Fruit fly (Drosophila melanogaster): Measurements from ENCODE around the gene CG5274.

The CG5274 gene

dm6 chr3L:20471499-20472313 is 44.2 kb upstream of the CG5274 start (continued):
- peak; percentile 42 for TF ChIP-seq maf-S (GFP tag; optimal IDR thresholded peaks at IDR 0.05)
- TF ChIP-seq CG11696 (GFP tag; IDR thresholded peaks at IDR 0.05): 0 out of 2 replicates have a peak, but pooled peaks have one; percentile 56
- TF ChIP-seq CG3838 (GFP tag; optimal IDR thresholded peaks at IDR 0.05): peak; percentile 13
- TF ChIP-seq Opbp (GFP tag; IDR thresholded peaks at IDR 0.05; ENCODE audit: partially characterized antibody): no peak
- peak; percentile 43 for TF ChIP-seq CG17385 (GFP tag; optimal IDR thresholded peaks at IDR 0.05)
- peak; percentile 50 for TF ChIP-seq ERR (GFP tag; optimal IDR thresholded peaks at IDR 0.05)
- no peak for TF ChIP-seq Oaz (GFP tag; IDR thresholded peaks at IDR 0.05)
- 0 out of 3 replicates have a peak, but pooled peaks have one; percentile 38 for TF ChIP-seq so (GFP tag; IDR thresholded peaks at IDR 0.05)
- peak; percentile 73 for TF ChIP-seq CG1529 (GFP tag; optimal IDR thresholded peaks at IDR 0.05)
- peak; percentile 50 for TF ChIP-seq Mad (GFP tag; optimal IDR thresholded peaks at IDR 0.05)
- TF ChIP-seq CG13123 (GFP tag; optimal IDR thresholded peaks at IDR 0.05): peak; percentile 65
- TF ChIP-seq Xrp1 (GFP tag; IDR thresholded peaks at IDR 0.05): peak; percentile 57
- peak; percentile 14 for TF ChIP-seq CG7839 (tag; optimal IDR thresholded peaks at IDR 0.05)
- TF ChIP-seq gsb (GFP tag; IDR thresholded peaks at IDR 0.05): no peak
- TF ChIP-seq CG10321 (GFP tag; IDR thresholded peaks at IDR 0.05): 0 out of 2 replicates have a peak, but pooled peaks have one; percentile 14
- TF ChIP-seq CG6272 (GFP tag; IDR thresholded peaks at IDR 0.05): no peak
- no peak for TF ChIP-seq lov (optimal IDR thresholded peaks at IDR 0.05)
- TF ChIP-seq lov (GFP tag; IDR thresholded peaks at IDR 0.05): no peak
- TF ChIP-seq zen (tag; optimal IDR thresholded peaks at IDR 0.05): peak; percentile 25
- TF ChIP-seq Doc3 (GFP tag; IDR thresholded peaks at IDR 0.05; ENCODE audit: partially characterized antibody): no peak
- peak; percentile 61 for TF ChIP-seq Side (GFP tag; optimal IDR thresholded peaks at IDR 0.05)
- TF ChIP-seq CG7556 (GFP tag; optimal IDR thresholded peaks at IDR 0.05): peak; percentile 44
- TF ChIP-seq CG15696 (tag; optimal IDR thresholded peaks at IDR 0.05): peak; percentile 71
- TF ChIP-seq bcd (GFP tag; optimal IDR thresholded peaks at IDR 0.05): peak; percentile 41
- peak; percentile 85 for TF ChIP-seq CG1603 (tag; optimal IDR thresholded peaks at IDR 0.05)
- no peak for TF ChIP-seq CG11456 (GFP tag; IDR thresholded peaks at IDR 0.05)
- no peak for TF ChIP-seq dati (GFP tag; IDR thresholded peaks at IDR 0.05)
- no peak for TF ChIP-seq CG2129 (GFP tag; IDR thresholded peaks at IDR 0.05; ENCODE audit: partially characterized antibody)
- TF ChIP-seq CG2120 (GFP tag; optimal IDR thresholded peaks at IDR 0.05): peak; percentile 31
- peak; percentile 23 for TF ChIP-seq repo (GFP tag; optimal IDR thresholded peaks at IDR 0.05)
- no peak for TF ChIP-seq CG17612 (GFP tag; IDR thresholded peaks at IDR 0.05)
- TF ChIP-seq Adf1 (GFP tag; IDR thresholded peaks at IDR 0.05): no peak
- peak; percentile 81 for TF ChIP-seq bab2 (GFP tag; optimal IDR thresholded peaks at IDR 0.05)
- no peak for TF ChIP-seq amos (GFP tag; IDR thresholded peaks at IDR 0.05; ENCODE audit: partially characterized antibody)
- TF ChIP-seq C15 (GFP tag; IDR thresholded peaks at IDR 0.05): no peak
- TF ChIP-seq Myb (GFP tag; optimal IDR thresholded peaks at IDR 0.05): peak; percentile 35
- peak; percentile 79 for TF ChIP-seq CG2875 (GFP tag; optimal IDR thresholded peaks at IDR 0.05)
- no peak for TF ChIP-seq HmgD (GFP tag; optimal IDR thresholded peaks at IDR 0.05)
- TF ChIP-seq sens-2 (GFP tag; IDR thresholded peaks at IDR 0.05): no peak
- no peak for TF ChIP-seq yki (optimal IDR thresholded peaks at IDR 0.05)
- peak; percentile 62 for TF ChIP-seq CG9727 (GFP tag; optimal IDR thresholded peaks at IDR 0.05)
- peak; percentile 55 for TF ChIP-seq CG6854 (GFP tag; optimal IDR thresholded peaks at IDR 0.05)
- no peak for TF ChIP-seq CG11093 (GFP tag; IDR thresholded peaks at IDR 0.05)
- peak; percentile 3 for TF ChIP-seq bigmax (GFP tag; optimal IDR thresholded peaks at IDR 0.05)
- no peak for TF ChIP-seq Trl (optimal IDR thresholded peaks at IDR 0.05)
- TF ChIP-seq Trl (GFP tag; optimal IDR thresholded peaks at IDR 0.05): peak; percentile 83
- no peak for TF ChIP-seq seq (GFP tag; IDR thresholded peaks at IDR 0.05)
- TF ChIP-seq Dref (GFP tag; IDR thresholded peaks at IDR 0.05): no peak
- TF ChIP-seq sc (optimal IDR thresholded peaks at IDR 0.05): no peak
- peak; percentile 78 for TF ChIP-seq sc (GFP tag; optimal IDR thresholded peaks at IDR 0.05)
- TF ChIP-seq schlank (tag; optimal IDR thresholded peaks at IDR 0.05): peak; percentile 71

All from whole organism, embryonic.